Worm (Caenorhabditis elegans): ENCODE measurements around the gene srv-2.

- no peak for TF ChIP-seq him-1 (tag; optimal IDR thresholded peaks at IDR 0.05)
- TF ChIP-seq dao-5 (tag; optimal IDR thresholded peaks at IDR 0.05): no peak
These were observed 21.3 kb downstream of the srv-2 start, which contains the start of gene dap-3 for ce11 chrII:10580833-10581232.

Data from whole organism, L4/young adult.